Worm (Caenorhabditis elegans) whole organism, late embryonic: Measurements from ENCODE around the gene clk-2.
A peak's percentile ranks its signal among the peaks of the same experiment; 100 is the strongest.

ENCODE experiments used
- C08G9.2 ChIP-seq: sonication (generic microtip); optimal IDR thresholded peaks from 2 replicates; lab custom pipeline; 2016; ENCODE audit warnings: mild to moderate bottlenecking, missing genetic modification characterization, moderate library complexity, missing compliant biosample characterization
- C38D4.7 ChIP-seq: fragments of 200-800 bp; sonication (Bioruptor generic); optimal IDR thresholded peaks from 2 replicates; lab custom pipeline; 2018; ENCODE audit warnings: mild to moderate bottlenecking, missing genetic modification characterization, moderate library complexity, missing compliant biosample characterization
- K09A11.1 ChIP-seq: sonication (generic microtip); optimal IDR thresholded peaks from 2 replicates; lab custom pipeline; 2017; ENCODE audit warnings: antibody characterized with exemption, mild to moderate bottlenecking, missing genetic modification characterization, missing compliant biosample characterization; ENCODE audit not compliant: insufficient read depth
- T23F11.4 ChIP-seq: fragments of 200-800 bp; sonication (Bioruptor generic); optimal IDR thresholded peaks from 2 replicates; lab custom pipeline; 2018; ENCODE audit warnings: mild to moderate bottlenecking, missing genetic modification characterization, missing compliant biosample characterization
- ahr-1 ChIP-seq: sonication (generic microtip); optimal IDR thresholded peaks from 2 replicates; lab custom pipeline; 2016; ENCODE audit warnings: missing genetic modification characterization, missing compliant biosample characterization
- ama-1 ChIP-seq: fragments of 150-350 bp; optimal IDR thresholded peaks from 2 replicates; lab custom pipeline; 2014
- ceh-19 ChIP-seq: fragments of 200-800 bp; sonication (Bioruptor generic); optimal IDR thresholded peaks from 2 replicates; lab custom pipeline; 2018; ENCODE audit warnings: mild to moderate bottlenecking, missing genetic modification characterization, missing compliant biosample characterization
- ceh-2 ChIP-seq: sonication (generic microtip); optimal IDR thresholded peaks from 2 replicates; lab custom pipeline; 2016; ENCODE audit warnings: missing genotype, missing genetic modification characterization, missing compliant biosample characterization
- ceh-22 ChIP-seq: sonication (generic microtip); optimal IDR thresholded peaks from 2 replicates; lab custom pipeline; 2017; ENCODE audit warnings: missing biosample characterization, missing genetic modification characterization
- ceh-24 ChIP-seq: sonication (generic microtip); optimal IDR thresholded peaks from 2 replicates; lab custom pipeline; 2016; ENCODE audit warnings: mild to moderate bottlenecking, missing genetic modification characterization, missing compliant biosample characterization
- ceh-30 ChIP-seq: fragments of 150-350 bp; optimal IDR thresholded peaks from 2 replicates; lab custom pipeline; 2014; ENCODE audit warnings: missing biosample characterization, missing genetic modification characterization
- ceh-31 ChIP-seq: sonication (generic microtip); optimal IDR thresholded peaks from 2 replicates; lab custom pipeline; 2016; ENCODE audit warnings: missing genetic modification characterization, missing compliant biosample characterization
- ceh-45 ChIP-seq: fragments of 200-800 bp; sonication (Bioruptor generic); IDR thresholded peaks from 2 replicates; pipeline ENCODE4 v1.3.6; 2022; ENCODE audit warnings: missing genetic modification reagents, missing genetic modification characterization, missing compliant biosample characterization
- ceh-48 ChIP-seq: sonication (generic microtip); optimal IDR thresholded peaks from 2 replicates; lab custom pipeline; 2016; ENCODE audit warnings: missing genetic modification characterization, inconsistent platforms, missing compliant biosample characterization
- ceh-6 ChIP-seq: fragments of 200-800 bp; sonication (Bioruptor generic); optimal IDR thresholded peaks from 2 replicates; lab custom pipeline; 2018; ENCODE audit warnings: mild to moderate bottlenecking, missing genetic modification characterization, missing compliant biosample characterization
- che-1 ChIP-seq: sonication (generic microtip); optimal IDR thresholded peaks from 2 replicates; lab custom pipeline; 2016; ENCODE audit warnings: mild to moderate bottlenecking, missing genetic modification characterization, missing compliant biosample characterization
- dve-1 ChIP-seq: sonication (generic microtip); optimal IDR thresholded peaks from 2 replicates; lab custom pipeline; 2017; ENCODE audit warnings: antibody characterized with exemption, mild to moderate bottlenecking, missing genetic modification characterization, missing compliant biosample characterization
- elt-2 ChIP-seq: sonication (generic microtip); optimal IDR thresholded peaks from 2 replicates; lab custom pipeline; 2016; ENCODE audit warnings: missing genetic modification reagents, missing genetic modification characterization, missing compliant biosample characterization
- ets-4 ChIP-seq: sonication (generic microtip); optimal IDR thresholded peaks from 2 replicates; lab custom pipeline; 2016; ENCODE audit warnings: missing genetic modification characterization, missing compliant biosample characterization
- eyg-1 ChIP-seq: sonication (generic microtip); optimal IDR thresholded peaks from 2 replicates; lab custom pipeline; 2016; ENCODE audit warnings: missing genotype, missing genetic modification characterization, missing compliant biosample characterization
- fax-1 ChIP-seq: sonication (generic microtip); optimal IDR thresholded peaks from 2 replicates; lab custom pipeline; 2016; ENCODE audit warnings: missing genotype, missing genetic modification characterization, missing compliant biosample characterization
- fkh-6 ChIP-seq: sonication (generic microtip); optimal IDR thresholded peaks from 2 replicates; lab custom pipeline; 2016; ENCODE audit warnings: missing genetic modification characterization, missing compliant biosample characterization
- gmeb-2 ChIP-seq: sonication (generic microtip); optimal IDR thresholded peaks from 2 replicates; lab custom pipeline; 2016; ENCODE audit warnings: missing genetic modification characterization, inconsistent platforms, missing compliant biosample characterization
- hlh-13 ChIP-seq: fragments of 200-800 bp; sonication (Bioruptor generic); optimal IDR thresholded peaks from 2 replicates; lab custom pipeline; 2018; ENCODE audit warnings: mild to moderate bottlenecking, missing genetic modification characterization, missing compliant biosample characterization
- hlh-30 ChIP-seq: sonication (generic microtip); optimal IDR thresholded peaks from 2 replicates; lab custom pipeline; 2017; ENCODE audit warnings: antibody characterized with exemption, missing genetic modification characterization, missing compliant biosample characterization; ENCODE audit not compliant: insufficient read depth
- hlh-6 ChIP-seq: sonication (generic microtip); optimal IDR thresholded peaks from 2 replicates; lab custom pipeline; 2016; ENCODE audit warnings: missing genotype, missing genetic modification characterization, missing compliant biosample characterization
- hlh-8 ChIP-seq: sonication (generic microtip); optimal IDR thresholded peaks from 2 replicates; lab custom pipeline; 2016; ENCODE audit warnings: missing genotype, missing genetic modification characterization, missing compliant biosample characterization
- lim-6 ChIP-seq: sonication (generic microtip); optimal IDR thresholded peaks from 2 replicates; lab custom pipeline; 2016; ENCODE audit warnings: missing genetic modification characterization, missing compliant biosample characterization
- lin-11 ChIP-seq: fragments of 200-800 bp; sonication (Bioruptor generic); optimal IDR thresholded peaks from 2 replicates; lab custom pipeline; 2018; ENCODE audit warnings: mild to moderate bottlenecking, missing genetic modification characterization, missing compliant biosample characterization
- madf-2 ChIP-seq: sonication (generic microtip); optimal IDR thresholded peaks from 2 replicates; lab custom pipeline; 2017; ENCODE audit warnings: missing genetic modification characterization, missing compliant biosample characterization
- mec-3 ChIP-seq: sonication (generic microtip); optimal IDR thresholded peaks from 2 replicates; lab custom pipeline; 2016; ENCODE audit warnings: borderline replicate concordance, missing genetic modification characterization, missing compliant biosample characterization
- nfya-1 ChIP-seq: sonication (generic microtip); optimal IDR thresholded peaks from 2 replicates; lab custom pipeline; 2017; ENCODE audit warnings: missing genetic modification characterization, mild to moderate bottlenecking, missing compliant biosample characterization, antibody characterized with exemption, moderate library complexity
- npax-4 ChIP-seq: sonication (generic microtip); optimal IDR thresholded peaks from 2 replicates; lab custom pipeline; 2016; ENCODE audit warnings: missing genetic modification characterization, missing compliant biosample characterization
- pag-3 ChIP-seq: sonication (generic microtip); optimal IDR thresholded peaks from 2 replicates; lab custom pipeline; 2016; ENCODE audit warnings: missing compliant biosample characterization, missing genetic modification characterization, borderline replicate concordance
- pat-9 ChIP-seq: fragments of 200-800 bp; sonication (Bioruptor generic); optimal IDR thresholded peaks from 2 replicates; lab custom pipeline; 2018; ENCODE audit warnings: mild to moderate bottlenecking, missing genetic modification characterization, moderate library complexity, missing compliant biosample characterization
- pax-1 ChIP-seq: fragments of 150-350 bp; optimal IDR thresholded peaks from 2 replicates; lab custom pipeline; 2014; ENCODE audit warnings: missing biosample characterization, missing genetic modification characterization
- pha-2 ChIP-seq: sonication (generic microtip); optimal IDR thresholded peaks from 2 replicates; lab custom pipeline; 2017; ENCODE audit warnings: mild to moderate bottlenecking, missing genetic modification characterization, missing compliant biosample characterization
- pqm-1 ChIP-seq: sonication (generic microtip); optimal IDR thresholded peaks from 2 replicates; lab custom pipeline; 2016; ENCODE audit warnings: missing genetic modification characterization, missing compliant biosample characterization
- ref-2 ChIP-seq: sonication (generic microtip); optimal IDR thresholded peaks from 2 replicates; lab custom pipeline; 2016; ENCODE audit warnings: missing genetic modification characterization, missing compliant biosample characterization
- rnt-1 ChIP-seq: sonication (generic microtip); optimal IDR thresholded peaks from 2 replicates; lab custom pipeline; 2016; ENCODE audit warnings: missing genetic modification characterization, missing compliant biosample characterization
- sdc-2 ChIP-seq: sonication (generic microtip); optimal IDR thresholded peaks from 2 replicates; lab custom pipeline; 2016; ENCODE audit warnings: missing genotype, missing genetic modification characterization, missing compliant biosample characterization
- sox-2 ChIP-seq: fragments of 200-800 bp; sonication (Bioruptor generic); IDR thresholded peaks from 2 replicates; pipeline ENCODE4 v1.3.6; 2022; ENCODE audit warnings: missing genetic modification reagents, missing genetic modification characterization, missing compliant biosample characterization
- tbx-7 ChIP-seq: sonication (generic microtip); optimal IDR thresholded peaks from 2 replicates; lab custom pipeline; 2016; ENCODE audit warnings: missing genotype, missing genetic modification characterization, missing compliant biosample characterization
- unc-42 ChIP-seq: sonication (generic microtip); optimal IDR thresholded peaks from 2 replicates; lab custom pipeline; 2016; ENCODE audit warnings: missing genotype, missing genetic modification characterization, missing compliant biosample characterization
- unc-86 ChIP-seq: sonication (generic microtip); optimal IDR thresholded peaks from 2 replicates; lab custom pipeline; 2016; ENCODE audit warnings: missing genetic modification characterization, missing compliant biosample characterization
- ztf-16 ChIP-seq: sonication (generic microtip); optimal IDR thresholded peaks from 2 replicates; lab custom pipeline; 2017; ENCODE audit warnings: missing genetic modification characterization, missing compliant biosample characterization

Gene clk-2

DNA sequence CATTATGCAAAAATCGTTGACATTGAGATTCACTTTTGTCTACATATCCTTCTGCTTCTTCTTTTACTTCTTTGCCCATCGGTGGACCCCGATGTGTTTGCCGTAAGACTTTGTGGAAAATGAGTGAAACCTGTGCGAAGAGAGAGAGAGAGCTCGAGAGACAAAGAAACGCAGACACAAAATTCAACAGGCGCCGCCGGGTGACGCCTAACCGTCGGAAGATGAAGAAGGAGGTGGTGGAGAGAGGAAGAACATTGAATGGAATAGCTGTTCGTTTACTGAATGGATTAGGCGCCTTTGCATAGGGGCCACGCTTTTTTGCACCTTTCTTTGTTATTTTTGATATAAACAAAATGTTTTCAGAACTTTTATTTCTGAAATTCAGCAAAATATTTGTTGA, 11.3 kb downstream of the clk-2 start:
- TF ChIP-seq ceh-45 (GFP tag; lab: Robert Waterston, UW) (no peak), madf-2 (tag; lab: Kevin White, UChicago) (no peak), npax-4 (no peak), eyg-1 (tag; lab: Kevin White, UChicago) (no peak), ref-2 (tag; lab: Kevin White, UChicago) (no peak), hlh-8 (tag; lab: Kevin White, UChicago) (no peak)
- TF ChIP-seq, all 69 proteins: peak for 0

DNA sequence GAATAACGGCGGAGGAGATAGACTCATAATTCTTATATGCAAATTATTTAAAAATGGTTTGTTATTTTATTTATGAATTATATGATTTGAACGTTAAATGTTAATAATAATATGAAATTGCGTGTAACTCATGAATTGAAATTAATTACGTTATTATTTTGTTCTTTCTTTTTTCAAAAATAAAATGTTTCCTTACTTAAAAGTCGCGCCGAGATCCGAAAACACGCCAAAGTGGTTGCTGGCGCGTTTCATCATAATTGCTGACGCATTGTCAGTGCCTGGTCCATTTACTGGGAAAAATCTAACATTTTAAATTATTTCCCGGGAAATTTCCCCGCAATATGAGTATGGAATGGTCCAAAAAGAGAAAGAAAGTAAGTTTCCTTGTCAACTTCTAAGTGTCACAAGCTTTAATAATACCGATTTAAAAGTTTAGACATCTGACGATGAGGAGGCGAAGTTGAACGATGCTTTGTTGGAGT, 18.9 kb downstream of the clk-2 start, which contains the start of the genes C07H6.9 and sap-140:
Gene C07H6.9 (minus strand): TSS at position 51 of the 482 bp plus-strand sequence.
Gene sap-140 (plus strand): TSS at position 318 of the 482 bp plus-strand sequence.
- TF ChIP-seq tbx-7 (no peak), K09A11.1 (tag; lab: Kevin White, UChicago) (no peak), sox-2 (GFP tag; lab: Robert Waterston, UW) (no peak), hlh-13 (GFP tag; lab: Kevin White, UChicago) (no peak), ref-2 (tag; lab: Kevin White, UChicago) (peak; percentile 40), ztf-16 (tag; lab: Kevin White, UChicago) (no peak), nfya-1 (tag; lab: Kevin White, UChicago) (peak; percentile 42), unc-42 (peak; percentile 32), elt-2 (tag; lab: Kevin White, UChicago) (peak; percentile 21), unc-86 (tag; lab: Kevin White, UChicago) (peak; percentile 4), ceh-30 (tag; lab: Kevin White, UChicago) (peak; percentile 73), ceh-2 (tag; lab: Kevin White, UChicago) (peak; percentile 14), sdc-2 (tag; lab: Kevin White, UChicago) (no peak), ceh-31 (tag; lab: Kevin White, UChicago) (peak; percentile 45), lim-6 (tag; lab: Kevin White, UChicago) (no peak)

DNA sequence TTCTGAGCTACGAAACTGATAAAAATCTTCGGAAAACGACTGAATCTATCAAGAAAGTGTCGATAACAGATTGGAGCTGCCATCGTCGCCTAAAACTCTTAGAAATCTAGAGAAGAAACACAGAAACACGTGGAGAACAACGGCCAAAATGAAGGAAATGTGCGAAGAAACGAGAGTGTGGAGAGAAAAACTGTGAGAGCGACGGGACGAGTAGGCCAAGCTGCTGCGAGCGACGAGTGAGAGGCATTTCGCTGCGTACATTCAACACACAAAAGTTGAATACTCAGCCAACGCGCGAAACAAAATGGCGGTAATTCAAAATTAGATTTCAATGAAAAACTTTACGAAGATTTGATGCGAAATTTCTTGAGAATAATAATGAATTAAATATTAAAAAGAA, 20.0 kb downstream of the clk-2 start:
- TF ChIP-seq hlh-13 (GFP tag; lab: Kevin White, UChicago) (no peak), ahr-1 (no peak), ztf-16 (tag; lab: Kevin White, UChicago) (no peak), ceh-2 (tag; lab: Kevin White, UChicago) (no peak), madf-2 (tag; lab: Kevin White, UChicago) (no peak), lin-11 (tag; lab: Kevin White, UChicago) (no peak), ceh-24 (tag; lab: Kevin White, UChicago) (no peak), eyg-1 (tag; lab: Kevin White, UChicago) (no peak), unc-42 (peak; percentile 62), pag-3 (tag; lab: Kevin White, UChicago) (no peak), ref-2 (tag; lab: Kevin White, UChicago) (peak; percentile 71), ceh-48 (tag; lab: Kevin White, UChicago) (no peak), ceh-19 (GFP tag; lab: Kevin White, UChicago) (peak; percentile 25), elt-2 (tag; lab: Kevin White, UChicago) (peak; percentile 89), che-1 (no peak), pha-2 (tag; lab: Kevin White, UChicago) (no peak), ets-4 (tag; lab: Kevin White, UChicago) (peak; percentile 26), fax-1 (tag; lab: Kevin White, UChicago) (no peak), rnt-1 (tag; lab: Kevin White, UChicago) (peak; percentile 67), tbx-7 (no peak), ceh-6 (GFP tag; lab: Kevin White, UChicago) (no peak), hlh-6 (tag; lab: Kevin White, UChicago) (no peak), C08G9.2 (tag; lab: Kevin White, UChicago) (no peak), dve-1 (tag; lab: Kevin White, UChicago) (peak; percentile 81), ama-1 (no peak), hlh-30 (tag; lab: Kevin White, UChicago) (peak; percentile 49), sox-2 (GFP tag; lab: Robert Waterston, UW) (no peak), pqm-1 (no peak), ceh-45 (GFP tag; lab: Robert Waterston, UW) (no peak), fkh-6 (tag; lab: Kevin White, UChicago) (no peak), ceh-22 (no peak), gmeb-2 (no peak), unc-86 (tag; lab: Kevin White, UChicago) (no peak), pax-1 (no peak), mec-3 (tag; lab: Kevin White, UChicago) (no peak), pat-9 (tag; lab: Kevin White, UChicago) (no peak), T23F11.4 (GFP tag; lab: Kevin White, UChicago) (peak; percentile 16), ceh-31 (tag; lab: Kevin White, UChicago) (peak; percentile 69), npax-4 (no peak), C38D4.7 (GFP tag; lab: Kevin White, UChicago) (no peak), lim-6 (tag; lab: Kevin White, UChicago) (no peak)
